Worm (Caenorhabditis elegans) whole organism, L2 larva: ENCODE data around the gene C17H12.2.
A peak's percentile ranks its signal among the peaks of the same experiment; 100 is the strongest.

ENCODE experiments used
- C34F6.9 ChIP-seq: fragments of 150-350 bp; optimal IDR thresholded peaks from 2 replicates; lab custom pipeline; 2014; ENCODE audit warnings: missing biosample characterization, missing genetic modification characterization
- F13H6.1 ChIP-seq: sonication (generic microtip); optimal IDR thresholded peaks from 2 replicates; lab custom pipeline; 2016; ENCODE audit warnings: missing genetic modification characterization, missing compliant biosample characterization
- Y55F3AM.14 ChIP-seq: fragments of 200-800 bp; sonication (Bioruptor generic); optimal IDR thresholded peaks from 2 replicates; lab custom pipeline; 2018; ENCODE audit warnings: mild to moderate bottlenecking, missing genetic modification characterization, missing compliant biosample characterization
- ZK546.5 ChIP-seq: sonication (generic microtip); optimal IDR thresholded peaks from 2 replicates; lab custom pipeline; 2017; ENCODE audit warnings: missing biosample characterization, missing genetic modification characterization
- alr-1 ChIP-seq: fragments of 150-350 bp; optimal IDR thresholded peaks from 2 replicates; lab custom pipeline; 2014; ENCODE audit warnings: missing biosample characterization, missing genetic modification characterization
- aly-2 ChIP-seq: fragments of 150-350 bp; optimal IDR thresholded peaks from 2 replicates; lab custom pipeline; 2014; ENCODE audit warnings: missing biosample characterization, missing genetic modification characterization
- ama-1 ChIP-seq: fragments of 150-350 bp; optimal IDR thresholded peaks from 2 replicates; lab custom pipeline; 2018; ENCODE audit warnings: inconsistent platforms
- blmp-1 ChIP-seq: sonication (generic microtip); optimal IDR thresholded peaks from 2 replicates; lab custom pipeline; 2017; ENCODE audit warnings: missing genetic modification characterization, mild to moderate bottlenecking, missing compliant biosample characterization, antibody characterized with exemption, moderate library complexity; ENCODE audit not compliant: insufficient read depth
- ceh-16 ChIP-seq: fragments of 150-350 bp; optimal IDR thresholded peaks from 2 replicates; lab custom pipeline; 2014; ENCODE audit warnings: missing biosample characterization, missing genetic modification characterization
- crh-2 ChIP-seq: sonication (generic microtip); optimal IDR thresholded peaks from 2 replicates; lab custom pipeline; 2017; ENCODE audit warnings: missing biosample characterization, missing genetic modification characterization
- dmd-4 ChIP-seq: sonication (generic microtip); optimal IDR thresholded peaks from 2 replicates; lab custom pipeline; 2017; ENCODE audit warnings: missing biosample characterization, missing genetic modification characterization
- egl-27 ChIP-seq: sonication (generic microtip); optimal IDR thresholded peaks from 3 replicates; lab custom pipeline; 2017; ENCODE audit warnings: missing biosample characterization, missing genetic modification reagents, missing genetic modification characterization
- elt-1 ChIP-seq: fragments of 150-350 bp; optimal IDR thresholded peaks from 2 replicates; lab custom pipeline; 2014; ENCODE audit warnings: missing biosample characterization, missing genetic modification characterization
- elt-3 ChIP-seq: sonication (generic microtip); optimal IDR thresholded peaks from 2 replicates; lab custom pipeline; 2017; ENCODE audit warnings: missing biosample characterization, missing genetic modification characterization
- fos-1 ChIP-seq: fragments of 150-350 bp; optimal IDR thresholded peaks from 2 replicates; lab custom pipeline; 2014; ENCODE audit warnings: missing biosample characterization, missing genetic modification characterization
- gmeb-1 ChIP-seq: fragments of 150-350 bp; optimal IDR thresholded peaks from 2 replicates; lab custom pipeline; 2014; ENCODE audit warnings: missing biosample characterization, missing genetic modification characterization
- lin-11 ChIP-seq: fragments of 150-350 bp; sonication (generic microtip); optimal IDR thresholded peaks from 2 replicates; lab custom pipeline; 2014; ENCODE audit warnings: missing biosample characterization, missing genetic modification characterization, inconsistent platforms, mixed read lengths
- lin-13 ChIP-seq: fragments of 150-350 bp; optimal IDR thresholded peaks from 2 replicates; lab custom pipeline; 2014; ENCODE audit warnings: missing biosample characterization, missing genetic modification reagents, missing genetic modification characterization
- lin-39 ChIP-seq: fragments of 150-350 bp; optimal IDR thresholded peaks from 2 replicates; lab custom pipeline; 2014; ENCODE audit warnings: missing biosample characterization, missing genetic modification reagents, missing genetic modification characterization
- mab-5 ChIP-seq: fragments of 150-350 bp; optimal IDR thresholded peaks from 2 replicates; lab custom pipeline; 2014; ENCODE audit warnings: missing biosample characterization, missing genetic modification characterization
- mdl-1 ChIP-seq, 2 experiments: fragments of 150-350 bp in 1 of 2; sonication (generic microtip) in 1 of 2; optimal IDR thresholded peaks; 2 replicates each; lab custom pipeline; 2017; ENCODE audit warnings: missing biosample characterization in 2 of 2, missing genetic modification characterization in 2 of 2
- nhr-11 ChIP-seq: fragments of 150-350 bp; optimal IDR thresholded peaks from 2 replicates; lab custom pipeline; 2014; ENCODE audit warnings: missing biosample characterization, missing genetic modification characterization
- nhr-12 ChIP-seq: fragments of 150-350 bp; optimal IDR thresholded peaks from 2 replicates; lab custom pipeline; 2014; ENCODE audit warnings: missing biosample characterization, missing genetic modification characterization
- nhr-129 ChIP-seq: fragments of 150-350 bp; optimal IDR thresholded peaks from 2 replicates; lab custom pipeline; 2014; ENCODE audit warnings: missing biosample characterization, missing genetic modification characterization
- nhr-21 ChIP-seq: fragments of 150-350 bp; optimal IDR thresholded peaks from 2 replicates; lab custom pipeline; 2014; ENCODE audit warnings: missing biosample characterization, missing genetic modification characterization
- nhr-23 ChIP-seq: fragments of 150-350 bp; optimal IDR thresholded peaks from 2 replicates; lab custom pipeline; 2014; ENCODE audit warnings: missing biosample characterization, missing genetic modification reagents, missing genetic modification characterization
- nhr-237 ChIP-seq: fragments of 150-350 bp; optimal IDR thresholded peaks from 2 replicates; lab custom pipeline; 2014; ENCODE audit warnings: missing biosample characterization, missing genetic modification characterization
- nhr-25 ChIP-seq: fragments of 150-350 bp; sonication (generic microtip); optimal IDR thresholded peaks from 3 replicates; lab custom pipeline; 2014; ENCODE audit warnings: missing biosample characterization, missing genetic modification characterization
- nhr-6 ChIP-seq: fragments of 150-350 bp; optimal IDR thresholded peaks from 2 replicates; lab custom pipeline; 2014; ENCODE audit warnings: missing biosample characterization, missing genetic modification characterization
- nhr-77 ChIP-seq: fragments of 150-350 bp; optimal IDR thresholded peaks from 2 replicates; lab custom pipeline; 2014; ENCODE audit warnings: missing biosample characterization, missing genetic modification characterization
- peb-1 ChIP-seq: fragments of 150-350 bp; optimal IDR thresholded peaks from 2 replicates; lab custom pipeline; 2014; ENCODE audit warnings: missing biosample characterization, missing genetic modification characterization
- sma-3 ChIP-seq: sonication (generic microtip); optimal IDR thresholded peaks from 2 replicates; lab custom pipeline; 2016; ENCODE audit warnings: missing genetic modification reagents, missing genetic modification characterization, missing compliant biosample characterization
- sma-9 ChIP-seq, 2 experiments: fragments of 150-350 bp in 1 of 2; sonication (generic microtip) in 1 of 2; optimal IDR thresholded peaks; 2 replicates each; lab custom pipeline; 2014 to 2016; ENCODE audit warnings: missing genetic modification characterization in 2 of 2, mild to moderate bottlenecking in 1 of 2, missing biosample characterization in 1 of 2, missing compliant biosample characterization in 1 of 2, missing genetic modification reagents in 1 of 2, moderate library complexity in 1 of 2
- snpc-4 ChIP-seq: fragments of 150-350 bp; optimal IDR thresholded peaks from 2 replicates; lab custom pipeline; 2014; ENCODE audit warnings: missing biosample characterization, missing genetic modification characterization
- unc-39 ChIP-seq: fragments of 150-350 bp; optimal IDR thresholded peaks from 2 replicates; lab custom pipeline; 2014; ENCODE audit warnings: missing biosample characterization, missing genetic modification characterization
- unc-62 ChIP-seq: fragments of 150-350 bp; optimal IDR thresholded peaks from 2 replicates; lab custom pipeline; 2014; ENCODE audit warnings: missing biosample characterization, missing genetic modification reagents, missing genetic modification characterization
- zag-1 ChIP-seq: fragments of 150-350 bp; optimal IDR thresholded peaks from 2 replicates; lab custom pipeline; 2014; ENCODE audit warnings: missing biosample characterization, missing genetic modification characterization
- ztf-1 ChIP-seq: fragments of 200-800 bp; sonication (Bioruptor generic); conservative IDR thresholded peaks from 2 replicates; pipeline ENCODE4 v1.3.6; 2022; ENCODE audit warnings: missing genetic modification characterization, missing compliant biosample characterization
- ztf-11 ChIP-seq: sonication (generic microtip); optimal IDR thresholded peaks from 2 replicates; lab custom pipeline; 2017; ENCODE audit warnings: missing biosample characterization, missing genetic modification characterization
- ztf-4 ChIP-seq: fragments of 150-350 bp; optimal IDR thresholded peaks from 2 replicates; lab custom pipeline; 2014; ENCODE audit warnings: missing biosample characterization, missing genetic modification characterization

C17H12.2 gene

DNA sequence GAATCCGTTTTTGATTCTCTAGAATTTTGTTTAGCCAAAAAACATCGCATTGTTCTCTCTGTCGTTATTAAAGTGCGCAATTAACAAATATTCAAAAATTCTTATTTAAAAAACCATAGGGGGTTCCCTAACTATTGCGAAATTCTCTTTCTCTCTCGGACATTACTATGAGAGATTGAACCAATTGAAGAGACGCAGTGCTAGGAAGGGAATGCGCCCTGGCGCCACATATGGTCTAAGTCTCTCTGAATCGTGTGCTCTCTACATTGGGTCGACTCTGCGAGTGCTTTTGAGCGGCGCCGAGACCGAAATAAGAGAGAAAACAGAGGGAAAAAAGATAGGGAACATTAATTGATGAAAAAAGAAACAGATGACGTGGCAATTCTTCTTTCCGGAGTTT lies 4.4 kb downstream of the C17H12.2 start (continued):
- TF ChIP-seq sma-3, result peak; percentile 62
- no peak for TF ChIP-seq nhr-77
- TF ChIP-seq mab-5 (tag; lab: Kevin White, UChicago), result peak; percentile 18
- TF ChIP-seq peb-1 (tag; lab: Kevin White, UChicago), result no peak
- no peak for TF ChIP-seq ZK546.5 (tag; lab: Kevin White, UChicago)
- TF ChIP-seq ztf-4, result no peak
- no peak for TF ChIP-seq alr-1 (tag; lab: Kevin White, UChicago)
- TF ChIP-seq nhr-11, result no peak
- peak; percentile 52 for TF ChIP-seq egl-27 (tag; lab: Kevin White, UChicago)
- peak; percentile 56 for TF ChIP-seq lin-13 (GFP tag; lab: Kevin White, UChicago)
- peak; percentile 2 for TF ChIP-seq zag-1 (tag; lab: Kevin White, UChicago)
- peak; percentile 44 for TF ChIP-seq snpc-4 (tag; lab: Kevin White, UChicago)
- peak; percentile 49 for TF ChIP-seq ama-1 (lab: Kevin White, UChicago)
- no peak for TF ChIP-seq ztf-1 (GFP tag; lab: Robert Waterston, UW)
- TF ChIP-seq ceh-16 (tag; lab: Kevin White, UChicago), result peak; percentile 48
- TF ChIP-seq elt-3 (tag; lab: Kevin White, UChicago), result no peak
- no peak for TF ChIP-seq nhr-23 (tag; lab: Kevin White, UChicago)
- TF ChIP-seq unc-62 (GFP tag; lab: Kevin White, UChicago), result no peak
- TF ChIP-seq lin-39 (tag; lab: Kevin White, UChicago), result no peak
- TF ChIP-seq sma-9 (GFP tag; optimal IDR thresholded peaks at IDR 0.05; lab: Kevin White, UChicago), result peak; percentile 93
- no peak for TF ChIP-seq sma-9 (tag; optimal IDR thresholded peaks at IDR 0.05; lab: Kevin White, UChicago)
- TF ChIP-seq gmeb-1 (tag; lab: Kevin White, UChicago), result peak; percentile 59
- no peak for TF ChIP-seq lin-11 (tag; lab: Kevin White, UChicago)
- no peak for TF ChIP-seq ztf-11 (tag; lab: Kevin White, UChicago)

DNA sequence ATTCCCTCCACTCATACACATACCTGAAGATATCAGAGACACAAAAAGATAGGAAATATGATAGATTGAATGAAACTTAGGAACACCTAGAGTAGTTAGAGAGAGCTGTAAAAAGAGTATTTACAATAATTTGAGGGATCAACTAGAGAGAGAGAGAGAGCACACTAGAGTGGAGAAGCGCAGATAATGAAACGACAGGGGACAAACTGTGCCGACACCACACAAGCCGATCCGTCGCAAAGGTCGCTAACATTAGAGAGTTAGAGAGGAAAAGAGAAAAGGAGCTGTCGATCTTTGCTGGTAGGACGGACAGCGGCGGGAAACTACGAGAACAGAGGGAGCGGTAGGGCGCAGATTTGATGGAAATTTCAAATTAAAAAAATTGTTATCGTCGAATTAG lies 5.1 kb downstream of the C17H12.2 start, which contains the start of gene dyci-1:
Gene dyci-1, minus strand, starts transcription at position 122 of the 400 bp plus-strand sequence.
- TF ChIP-seq snpc-4 (tag; lab: Kevin White, UChicago), result no peak
- TF ChIP-seq blmp-1 (tag; lab: Kevin White, UChicago), result no peak
- TF ChIP-seq ztf-11 (tag; lab: Kevin White, UChicago), result no peak
- TF ChIP-seq crh-2 (tag; lab: Kevin White, UChicago), result no peak
- no peak for TF ChIP-seq Y55F3AM.14 (GFP tag; lab: Kevin White, UChicago)
- no peak for TF ChIP-seq gmeb-1 (tag; lab: Kevin White, UChicago)
- TF ChIP-seq lin-39 (tag; lab: Kevin White, UChicago), result no peak
- TF ChIP-seq nhr-77, result no peak
- TF ChIP-seq nhr-25, result no peak
- TF ChIP-seq C34F6.9 (tag; lab: Kevin White, UChicago), result peak; percentile 2
- no peak for TF ChIP-seq sma-3
- peak; percentile 7 for TF ChIP-seq sma-9 (GFP tag; optimal IDR thresholded peaks at IDR 0.05; lab: Kevin White, UChicago)
- no peak for TF ChIP-seq sma-9 (tag; optimal IDR thresholded peaks at IDR 0.05; lab: Kevin White, UChicago)
- TF ChIP-seq mdl-1 (tag; optimal IDR thresholded peaks at IDR 0.05; lab: Kevin White, UChicago), result no peak
- no peak for TF ChIP-seq ztf-4
- TF ChIP-seq ama-1 (lab: Kevin White, UChicago), result no peak
- TF ChIP-seq nhr-237, result no peak
- no peak for TF ChIP-seq elt-1
- no peak for TF ChIP-seq zag-1 (tag; lab: Kevin White, UChicago)
- TF ChIP-seq fos-1 (tag; lab: Kevin White, UChicago), result peak; percentile 27
- TF ChIP-seq nhr-6 (tag; lab: Kevin White, UChicago), result no peak
- peak; percentile 71 for TF ChIP-seq F13H6.1 (tag; lab: Kevin White, UChicago)
- TF ChIP-seq unc-39 (tag; lab: Kevin White, UChicago), result no peak
- TF ChIP-seq nhr-129, result peak; percentile 70

DNA sequence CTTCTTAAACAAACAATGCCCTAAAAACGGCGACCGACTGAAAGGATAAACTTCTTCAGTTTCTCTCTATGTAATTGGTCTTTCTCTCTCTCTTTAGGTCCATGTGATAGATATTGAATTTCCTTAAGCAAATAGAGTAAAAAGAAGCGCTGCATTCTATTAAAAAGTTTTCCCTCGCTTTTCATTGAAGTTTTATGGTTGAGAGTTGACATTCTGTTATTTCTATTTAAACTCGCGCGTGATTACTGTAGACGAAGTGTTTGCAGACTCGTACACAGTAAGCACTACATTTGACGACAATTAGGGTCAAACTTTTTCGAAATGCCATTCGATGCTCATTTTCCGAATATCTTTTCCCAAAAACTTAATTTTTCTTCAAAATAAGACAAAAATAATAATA lies 13.1 kb downstream of the C17H12.2 start:
- no peak for TF ChIP-seq dmd-4 (tag; lab: Kevin White, UChicago)
- no peak for TF ChIP-seq fos-1 (tag; lab: Kevin White, UChicago)
- TF ChIP-seq aly-2 (tag; lab: Kevin White, UChicago), result no peak
- TF ChIP-seq ceh-16 (tag; lab: Kevin White, UChicago), result no peak
- TF ChIP-seq Y55F3AM.14 (GFP tag; lab: Kevin White, UChicago), result no peak
- no peak for TF ChIP-seq nhr-25
- TF ChIP-seq sma-3, result no peak
- TF ChIP-seq nhr-12 (tag; lab: Kevin White, UChicago), result no peak
- TF ChIP-seq nhr-237, result no peak
- no peak for TF ChIP-seq lin-13 (GFP tag; lab: Kevin White, UChicago)
- no peak for TF ChIP-seq C34F6.9 (tag; lab: Kevin White, UChicago)
- no peak for TF ChIP-seq nhr-6 (tag; lab: Kevin White, UChicago)
- TF ChIP-seq nhr-21, result no peak
- TF ChIP-seq nhr-77, result no peak
- TF ChIP-seq, all 48 proteins: peak for 0
